Worm (Caenorhabditis elegans) whole organism, midembryonic: ENCODE results near the gene msp-36.

ENCODE experiments used
- T22C8.4 ChIP-seq: fragments of 200-800 bp; sonication (Bioruptor generic); IDR thresholded peaks from 2 replicates; pipeline ENCODE4 v1.3.6; 2022; ENCODE audit warnings: missing genetic modification characterization, missing compliant biosample characterization
- cog-1 ChIP-seq: sonication (generic microtip); optimal IDR thresholded peaks from 2 replicates; lab custom pipeline; 2016; ENCODE audit warnings: missing genetic modification characterization, missing compliant biosample characterization
- flt-1 ChIP-seq: fragments of 200-800 bp; sonication (Bioruptor generic); IDR thresholded peaks from 2 replicates; pipeline ENCODE4 v1.3.6; 2022; ENCODE audit warnings: missing genetic modification characterization, missing compliant biosample characterization
- klf-2 ChIP-seq: fragments of 200-800 bp; sonication (Bioruptor generic); conservative IDR thresholded peaks from 2 replicates; pipeline ENCODE4 v1.3.6; 2022; ENCODE audit warnings: missing genetic modification reagents, missing genetic modification characterization, missing compliant biosample characterization
- med-1 ChIP-seq: sonication (generic microtip); optimal IDR thresholded peaks from 2 replicates; lab custom pipeline; 2017; ENCODE audit warnings: missing genetic modification characterization, mild to moderate bottlenecking, missing compliant biosample characterization, antibody characterized with exemption, missing genetic modification reagents; ENCODE audit not compliant: insufficient read depth
- ref-1 ChIP-seq: fragments of 200-800 bp; sonication (Bioruptor generic); conservative IDR thresholded peaks from 2 replicates; pipeline ENCODE4 v1.3.6; 2022; ENCODE audit warnings: missing genetic modification reagents, missing genetic modification characterization, missing compliant biosample characterization
- tab-1 ChIP-seq: fragments of 200-800 bp; sonication (Bioruptor generic); IDR thresholded peaks from 2 replicates; pipeline ENCODE4 v1.3.6; 2022; ENCODE audit warnings: missing genetic modification characterization, missing compliant biosample characterization
- ztf-23 ChIP-seq: fragments of 200-800 bp; sonication (Bioruptor generic); IDR thresholded peaks from 2 replicates; pipeline ENCODE4 v1.3.6; 2022; ENCODE audit warnings: missing genetic modification reagents, missing genetic modification characterization, missing compliant biosample characterization
- ztf-29 ChIP-seq: fragments of 200-800 bp; sonication (Bioruptor generic); IDR thresholded peaks from 2 replicates; pipeline ENCODE4 v1.3.6; 2022; ENCODE audit warnings: missing genetic modification reagents, missing genetic modification characterization, missing compliant biosample characterization

The msp-36 gene

ce11 chrIV:10095171-10095570 lies at the start of gene msp-36, which contains the start of gene C04G2.5:
Gene msp-36, plus strand, starts transcription at chrIV:10095433.
Gene C04G2.5, minus strand, starts transcription at chrIV:10095271.
- no peak for TF ChIP-seq ztf-29 (GFP tag; lab: Robert Waterston, UW)
- TF ChIP-seq cog-1 (tag; lab: Kevin White, UChicago): no peak
- TF ChIP-seq tab-1: no peak
- no peak for TF ChIP-seq ztf-23 (GFP tag; lab: Robert Waterston, UW)
- no peak for TF ChIP-seq ref-1
- TF ChIP-seq med-1 (GFP tag; lab: Kevin White, UChicago): no peak
- no peak for TF ChIP-seq klf-2
- TF ChIP-seq T22C8.4 (GFP tag; lab: Robert Waterston, UW): no peak
- TF ChIP-seq flt-1 (GFP tag; lab: Robert Waterston, UW): no peak

- no peak for TF ChIP-seq T22C8.4 (GFP tag; lab: Robert Waterston, UW)
- TF ChIP-seq cog-1 (tag; lab: Kevin White, UChicago): no peak
- TF ChIP-seq ztf-29 (GFP tag; lab: Robert Waterston, UW): no peak
- no peak for TF ChIP-seq tab-1
- no peak for TF ChIP-seq ref-1
- TF ChIP-seq flt-1 (GFP tag; lab: Robert Waterston, UW): no peak
- no peak for TF ChIP-seq ztf-23 (GFP tag; lab: Robert Waterston, UW)
- no peak for TF ChIP-seq med-1 (GFP tag; lab: Kevin White, UChicago)
- no peak for TF ChIP-seq klf-2
Observed at ce11 chrIV:10046005-10046404, 49.2 kb upstream of the msp-36 start.

ce11 chrIV:10047108-10047507 lies 48.1 kb upstream of the msp-36 start, which contains the start of gene T04B2.3:
Gene T04B2.3, plus strand, starts transcription at chrIV:10047408.
- no peak for TF ChIP-seq flt-1 (GFP tag; lab: Robert Waterston, UW)
- TF ChIP-seq med-1 (GFP tag; lab: Kevin White, UChicago): no peak
- TF ChIP-seq T22C8.4 (GFP tag; lab: Robert Waterston, UW): no peak

- TF ChIP-seq ztf-29 (GFP tag; lab: Robert Waterston, UW) (no peak), klf-2 (no peak), ref-1 (no peak), cog-1 (tag; lab: Kevin White, UChicago) (no peak)
Observed at ce11 chrIV:10048268-10048667, 47.0 kb upstream of the msp-36 start.

- TF ChIP-seq flt-1 (GFP tag; lab: Robert Waterston, UW) (no peak), ref-1 (no peak), ztf-29 (GFP tag; lab: Robert Waterston, UW) (no peak), ztf-23 (GFP tag; lab: Robert Waterston, UW) (no peak), klf-2 (no peak), cog-1 (tag; lab: Kevin White, UChicago) (no peak), med-1 (GFP tag; lab: Kevin White, UChicago) (no peak), tab-1 (no peak), T22C8.4 (GFP tag; lab: Robert Waterston, UW) (no peak)
Observed at ce11 chrIV:10051088-10051487, 44.1 kb upstream of the msp-36 start, which contains the start of gene T04B2.8. Gene T04B2.8, minus strand, starts transcription at chrIV:10051188.

- no peak for TF ChIP-seq med-1 (GFP tag; lab: Kevin White, UChicago)
- no peak for TF ChIP-seq flt-1 (GFP tag; lab: Robert Waterston, UW)
- TF ChIP-seq cog-1 (tag; lab: Kevin White, UChicago): no peak
- no peak for TF ChIP-seq klf-2
- no peak for TF ChIP-seq ztf-29 (GFP tag; lab: Robert Waterston, UW)
- no peak for TF ChIP-seq ref-1
- no peak for TF ChIP-seq T22C8.4 (GFP tag; lab: Robert Waterston, UW)
- no peak for TF ChIP-seq ztf-23 (GFP tag; lab: Robert Waterston, UW)
- no peak for TF ChIP-seq tab-1
Observed at ce11 chrIV:10053550-10053949, 41.7 kb upstream of the msp-36 start, which contains the start of gene srv-12. Gene srv-12, minus strand, starts transcription at chrIV:10053650.

- TF ChIP-seq cog-1 (tag; lab: Kevin White, UChicago) (no peak), med-1 (GFP tag; lab: Kevin White, UChicago) (no peak)
Observed at ce11 chrIV:10056138-10056537, 39.1 kb upstream of the msp-36 start, which contains the start of gene T04B2.7. Gene T04B2.7, minus strand, starts transcription at chrIV:10056238.

ce11 chrIV:10059175-10059574 lies 36.1 kb upstream of the msp-36 start:
- TF ChIP-seq ztf-29 (GFP tag; lab: Robert Waterston, UW) (no peak), ztf-23 (GFP tag; lab: Robert Waterston, UW) (no peak), tab-1 (no peak), cog-1 (tag; lab: Kevin White, UChicago) (no peak), flt-1 (GFP tag; lab: Robert Waterston, UW) (no peak), ref-1 (no peak), T22C8.4 (GFP tag; lab: Robert Waterston, UW) (no peak), klf-2 (no peak), med-1 (GFP tag; lab: Kevin White, UChicago) (no peak)

- TF ChIP-seq ztf-23 (GFP tag; lab: Robert Waterston, UW) (no peak), T22C8.4 (GFP tag; lab: Robert Waterston, UW) (no peak), cog-1 (tag; lab: Kevin White, UChicago) (no peak), med-1 (GFP tag; lab: Kevin White, UChicago) (no peak)
Observed at ce11 chrIV:10060795-10061194, 34.4 kb upstream of the msp-36 start.

ce11 chrIV:10062728-10063127 lies 32.5 kb upstream of the msp-36 start, which contains the start of gene ipla-7:
Gene ipla-7, minus strand, starts transcription at chrIV:10062849.
- TF ChIP-seq flt-1 (GFP tag; lab: Robert Waterston, UW) (no peak), tab-1 (no peak), ztf-29 (GFP tag; lab: Robert Waterston, UW) (no peak), ztf-23 (GFP tag; lab: Robert Waterston, UW) (no peak), klf-2 (no peak), med-1 (GFP tag; lab: Kevin White, UChicago) (no peak), T22C8.4 (GFP tag; lab: Robert Waterston, UW) (no peak), ref-1 (no peak), cog-1 (tag; lab: Kevin White, UChicago) (no peak)
